Worm (Caenorhabditis elegans): Measurements from ENCODE around the gene papl-1.

papl-1 gene

ce11 chrV:12800171-12800570, 40.6 kb upstream of the papl-1 start, which contains the start of gene ugt-3:
ugt-3 (minus strand) TSS chrV:12800271.
- TF ChIP-seq hrde-1 (tag; optimal IDR thresholded peaks at IDR 0.05; ENCODE audit: borderline replicate concordance) (no peak), nhr-80 (tag; optimal IDR thresholded peaks at IDR 0.05) (no peak), snpc-1.1 (tag; optimal IDR thresholded peaks at IDR 0.05; ENCODE audit: insufficient read depth) (no peak), ceh-40 (GFP tag; IDR thresholded peaks at IDR 0.05) (no peak), F22D6.2 (tag; optimal IDR thresholded peaks at IDR 0.05) (no peak), B0019.2 (GFP tag; conservative IDR thresholded peaks at IDR 0.05) (no peak), nfya-1 (tag; optimal IDR thresholded peaks at IDR 0.05; ENCODE audit: borderline replicate concordance, insufficient read depth) (no peak), zfh-2 (GFP tag; conservative IDR thresholded peaks at IDR 0.05) (no peak), F37B4.10 (GFP tag; IDR thresholded peaks at IDR 0.05) (no peak), lsl-1 (GFP tag; optimal IDR thresholded peaks at IDR 0.05) (no peak), madf-6 (GFP tag; IDR thresholded peaks at IDR 0.05) (no peak)

DNA sequence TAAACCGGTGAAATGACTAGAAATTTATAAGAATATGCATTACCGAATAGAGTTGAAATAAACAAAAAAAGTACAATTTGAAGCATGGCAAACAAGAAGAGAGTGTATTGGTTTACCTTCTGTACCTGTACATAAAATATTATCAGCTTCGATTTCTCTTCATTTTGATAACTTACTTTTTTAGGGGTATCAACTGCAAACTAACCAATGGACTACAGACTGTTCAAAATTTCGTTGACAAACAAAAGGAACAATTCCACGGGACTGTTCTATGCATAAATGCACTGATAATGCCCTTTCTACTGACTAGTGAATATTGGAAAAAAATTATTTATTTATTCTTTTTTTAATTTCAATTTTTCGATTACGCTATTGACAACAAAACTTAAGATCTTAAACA, 38.4 kb upstream of the papl-1 start, which contains the start of gene ugt-6:
TSS of gene ugt-6 (minus strand) at position 233 of the 400 bp plus-strand sequence.
- TF ChIP-seq dpl-1 (GFP tag; optimal IDR thresholded peaks at IDR 0.05): no peak
- TF ChIP-seq ceh-100 (GFP tag; IDR thresholded peaks at IDR 0.05): no peak
- no peak for TF ChIP-seq F37B4.10 (GFP tag; IDR thresholded peaks at IDR 0.05)
- TF ChIP-seq ztf-25 (GFP tag; IDR thresholded peaks at IDR 0.05): no peak
- TF ChIP-seq dox-1 (GFP tag; IDR thresholded peaks at IDR 0.05): no peak
- no peak for TF ChIP-seq egl-18 (GFP tag; IDR thresholded peaks at IDR 0.05)
- TF ChIP-seq snpc-1.3 (tag; optimal IDR thresholded peaks at IDR 0.05; ENCODE audit: insufficient read depth): no peak
- TF ChIP-seq akir-1 (GFP tag; optimal IDR thresholded peaks at IDR 0.05): no peak
- TF ChIP-seq ztf-28 (GFP tag; IDR thresholded peaks at IDR 0.05): no peak
- no peak for TF ChIP-seq ceh-40 (GFP tag; IDR thresholded peaks at IDR 0.05)
- TF ChIP-seq attf-3 (GFP tag; conservative IDR thresholded peaks at IDR 0.05): no peak
- TF ChIP-seq Y67H2A.10 (GFP tag; conservative IDR thresholded peaks at IDR 0.05): no peak
- TF ChIP-seq K12H6.12 (tag; optimal IDR thresholded peaks at IDR 0.05): no peak
- TF ChIP-seq C06A6.2 (GFP tag; conservative IDR thresholded peaks at IDR 0.05): no peak
- TF ChIP-seq tbx-9 (tag; optimal IDR thresholded peaks at IDR 0.05; ENCODE audit: borderline replicate concordance): no peak
- no peak for TF ChIP-seq sea-2 (GFP tag; IDR thresholded peaks at IDR 0.05)
- no peak for TF ChIP-seq ekl-4 (GFP tag; IDR thresholded peaks at IDR 0.05)

- TF ChIP-seq F57A8.1 (GFP tag; optimal IDR thresholded peaks at IDR 0.05) (no peak), atf-7 (tag; optimal IDR thresholded peaks at IDR 0.05) (peak; percentile 33), F57C9.4 (tag; optimal IDR thresholded peaks at IDR 0.05) (no peak), B0336.3 (GFP tag; IDR thresholded peaks at IDR 0.05) (no peak), gei-17 (GFP tag; optimal IDR thresholded peaks at IDR 0.05) (no peak), lir-1 (GFP tag; conservative IDR thresholded peaks at IDR 0.05) (no peak), nhr-80 (tag; optimal IDR thresholded peaks at IDR 0.05) (peak; percentile 86), Y53F4B.3 (GFP tag; IDR thresholded peaks at IDR 0.05) (no peak), attf-6 (GFP tag; IDR thresholded peaks at IDR 0.05) (no peak), lin-26 (GFP tag; IDR thresholded peaks at IDR 0.05) (no peak), F37B4.10 (GFP tag; IDR thresholded peaks at IDR 0.05) (no peak), let-607 (tag; optimal IDR thresholded peaks at IDR 0.05) (peak; percentile 62 to 80), ztf-26 (tag; optimal IDR thresholded peaks at IDR 0.05) (no peak), ztf-18 (tag; optimal IDR thresholded peaks at IDR 0.05) (no peak), xnd-1 (tag; optimal IDR thresholded peaks at IDR 0.05) (no peak), ets-4 (GFP tag; optimal IDR thresholded peaks at IDR 0.05) (no peak)
Observed at ce11 chrV:12796908-12797490, 37.4 kb upstream of the papl-1 start.

Data from whole organism, young adult.